Worm (Caenorhabditis elegans) whole organism, midembryonic: Measurements from ENCODE around the gene K08D8.2.

Experiments
- T22C8.4 ChIP-seq: fragments of 200-800 bp; sonication (Bioruptor generic); IDR thresholded peaks from 2 replicates; pipeline ENCODE4 v1.3.6; 2022; ENCODE audit warnings: missing genetic modification characterization, missing compliant biosample characterization
- cog-1 ChIP-seq: sonication (generic microtip); optimal IDR thresholded peaks from 2 replicates; lab custom pipeline; 2016; ENCODE audit warnings: missing genetic modification characterization, missing compliant biosample characterization
- flt-1 ChIP-seq: fragments of 200-800 bp; sonication (Bioruptor generic); IDR thresholded peaks from 2 replicates; pipeline ENCODE4 v1.3.6; 2022; ENCODE audit warnings: missing genetic modification characterization, missing compliant biosample characterization
- klf-2 ChIP-seq: fragments of 200-800 bp; sonication (Bioruptor generic); conservative IDR thresholded peaks from 2 replicates; pipeline ENCODE4 v1.3.6; 2022; ENCODE audit warnings: missing genetic modification reagents, missing genetic modification characterization, missing compliant biosample characterization
- med-1 ChIP-seq: sonication (generic microtip); optimal IDR thresholded peaks from 2 replicates; lab custom pipeline; 2017; ENCODE audit warnings: missing genetic modification characterization, mild to moderate bottlenecking, missing compliant biosample characterization, antibody characterized with exemption, missing genetic modification reagents; ENCODE audit not compliant: insufficient read depth
- ref-1 ChIP-seq: fragments of 200-800 bp; sonication (Bioruptor generic); conservative IDR thresholded peaks from 2 replicates; pipeline ENCODE4 v1.3.6; 2022; ENCODE audit warnings: missing genetic modification reagents, missing genetic modification characterization, missing compliant biosample characterization
- tab-1 ChIP-seq: fragments of 200-800 bp; sonication (Bioruptor generic); IDR thresholded peaks from 2 replicates; pipeline ENCODE4 v1.3.6; 2022; ENCODE audit warnings: missing genetic modification characterization, missing compliant biosample characterization
- ztf-23 ChIP-seq: fragments of 200-800 bp; sonication (Bioruptor generic); IDR thresholded peaks from 2 replicates; pipeline ENCODE4 v1.3.6; 2022; ENCODE audit warnings: missing genetic modification reagents, missing genetic modification characterization, missing compliant biosample characterization
- ztf-29 ChIP-seq: fragments of 200-800 bp; sonication (Bioruptor generic); IDR thresholded peaks from 2 replicates; pipeline ENCODE4 v1.3.6; 2022; ENCODE audit warnings: missing genetic modification reagents, missing genetic modification characterization, missing compliant biosample characterization

K08D8.2 gene

ce11 chrIV:12909871-12910270 lies 7.0 kb downstream of the K08D8.2 start, which contains the start of gene K08D8.4:
K08D8.4 (minus strand) TSS chrIV:12909998.
- TF ChIP-seq cog-1, result no peak
- no peak for TF ChIP-seq ztf-23 (GFP tag; lab: Robert Waterston, UW)
- TF ChIP-seq T22C8.4 (GFP tag; lab: Robert Waterston, UW), result no peak
- TF ChIP-seq klf-2, result no peak
- TF ChIP-seq ref-1 (GFP tag; lab: Robert Waterston, UW), result no peak
- TF ChIP-seq med-1 (GFP tag; lab: Kevin White, UChicago), result no peak
- no peak for TF ChIP-seq ztf-29 (GFP tag; lab: Robert Waterston, UW)

ce11 chrIV:12911990-12912389 lies 9.1 kb downstream of the K08D8.2 start, which contains the start of gene K08D8.5:
K08D8.5 (minus strand) TSS chrIV:12912129.
- TF ChIP-seq ztf-23 (GFP tag; lab: Robert Waterston, UW) (no peak), klf-2 (no peak), T22C8.4 (GFP tag; lab: Robert Waterston, UW) (no peak), med-1 (GFP tag; lab: Kevin White, UChicago) (no peak)

- TF ChIP-seq klf-2 (no peak), T22C8.4 (GFP tag; lab: Robert Waterston, UW) (no peak), ztf-29 (GFP tag; lab: Robert Waterston, UW) (no peak), flt-1 (no peak), ztf-23 (GFP tag; lab: Robert Waterston, UW) (no peak), ref-1 (GFP tag; lab: Robert Waterston, UW) (no peak), cog-1 (no peak), med-1 (GFP tag; lab: Kevin White, UChicago) (no peak)
These were observed 11.7 kb downstream of the K08D8.2 start, which contains the start of gene irg-6 for ce11 chrIV:12914532-12915019. irg-6 (minus strand) TSS chrIV:12914969.

- TF ChIP-seq klf-2 (no peak), ref-1 (GFP tag; lab: Robert Waterston, UW) (no peak), tab-1 (GFP tag; lab: Robert Waterston, UW) (no peak), flt-1 (no peak)
These were observed 12.6 kb downstream of the K08D8.2 start, which contains the start of gene srz-15 for ce11 chrIV:12915479-12915878. srz-15 (plus strand) TSS chrIV:12915779.

- TF ChIP-seq T22C8.4 (GFP tag; lab: Robert Waterston, UW) (no peak), flt-1 (no peak), ztf-23 (GFP tag; lab: Robert Waterston, UW) (no peak), med-1 (GFP tag; lab: Kevin White, UChicago) (no peak), ztf-29 (GFP tag; lab: Robert Waterston, UW) (no peak), ref-1 (GFP tag; lab: Robert Waterston, UW) (no peak)
These were observed 15.4 kb downstream of the K08D8.2 start, which contains the start of gene C32H11.3 for ce11 chrIV:12918256-12918655. C32H11.3 (plus strand) TSS chrIV:12918556.

- TF ChIP-seq cog-1 (no peak), flt-1 (no peak), klf-2 (no peak), tab-1 (GFP tag; lab: Robert Waterston, UW) (no peak), T22C8.4 (GFP tag; lab: Robert Waterston, UW) (no peak), ref-1 (GFP tag; lab: Robert Waterston, UW) (no peak), ztf-23 (GFP tag; lab: Robert Waterston, UW) (no peak), ztf-29 (GFP tag; lab: Robert Waterston, UW) (no peak), med-1 (GFP tag; lab: Kevin White, UChicago) (no peak)
These were observed 17.7 kb downstream of the K08D8.2 start for ce11 chrIV:12920553-12920952.

ce11 chrIV:12921027-12921426 lies 18.2 kb downstream of the K08D8.2 start, which contains the start of gene C32H11.4:
C32H11.4 (plus strand) TSS chrIV:12921264.
- TF ChIP-seq ref-1 (GFP tag; lab: Robert Waterston, UW) (no peak), med-1 (GFP tag; lab: Kevin White, UChicago) (no peak), ztf-23 (GFP tag; lab: Robert Waterston, UW) (no peak)

- no peak for TF ChIP-seq ref-1 (GFP tag; lab: Robert Waterston, UW)
- TF ChIP-seq flt-1, result no peak
- no peak for TF ChIP-seq cog-1
- no peak for TF ChIP-seq T22C8.4 (GFP tag; lab: Robert Waterston, UW)
- no peak for TF ChIP-seq ztf-29 (GFP tag; lab: Robert Waterston, UW)
- TF ChIP-seq tab-1 (GFP tag; lab: Robert Waterston, UW), result no peak
- TF ChIP-seq klf-2, result no peak
- no peak for TF ChIP-seq ztf-23 (GFP tag; lab: Robert Waterston, UW)
- no peak for TF ChIP-seq med-1 (GFP tag; lab: Kevin White, UChicago)
These were observed 21.5 kb downstream of the K08D8.2 start, which contains the start of gene srlf-4 for ce11 chrIV:12924332-12924731. srlf-4 (minus strand) TSS chrIV:12924432.

ce11 chrIV:12926639-12927038 lies 23.8 kb downstream of the K08D8.2 start, which contains the start of gene srlf-5:
srlf-5 (minus strand) TSS chrIV:12926739.
- TF ChIP-seq ztf-29 (GFP tag; lab: Robert Waterston, UW), result no peak

- TF ChIP-seq ref-1 (GFP tag; lab: Robert Waterston, UW), result no peak
- no peak for TF ChIP-seq flt-1
- no peak for TF ChIP-seq ztf-23 (GFP tag; lab: Robert Waterston, UW)
- no peak for TF ChIP-seq T22C8.4 (GFP tag; lab: Robert Waterston, UW)
- TF ChIP-seq klf-2, result no peak
- TF ChIP-seq cog-1, result no peak
- no peak for TF ChIP-seq med-1 (GFP tag; lab: Kevin White, UChicago)
- TF ChIP-seq ztf-29 (GFP tag; lab: Robert Waterston, UW), result no peak
These were observed 33.4 kb downstream of the K08D8.2 start, which contains the start of the genes cld-1 and dod-21 for ce11 chrIV:12936221-12936776. cld-1 (minus strand) TSS chrIV:12936271. dod-21 (plus strand) TSS chrIV:12936738.
